Worm (Caenorhabditis elegans): ENCODE data around the gene tra-2.

- TF ChIP-seq T22C8.4 (GFP tag; IDR thresholded peaks at IDR 0.05) (no peak), klf-2 (GFP tag; conservative IDR thresholded peaks at IDR 0.05) (no peak; the same call in 1 of the 2 replicates), flt-1 (GFP tag; IDR thresholded peaks at IDR 0.05) (peak; percentile 68), med-1 (GFP tag; optimal IDR thresholded peaks at IDR 0.05; ENCODE audit: insufficient read depth) (no peak), ref-1 (GFP tag; conservative IDR thresholded peaks at IDR 0.05) (peak; percentile 4; the same call in 1 of the 2 replicates), ztf-23 (GFP tag; IDR thresholded peaks at IDR 0.05) (no peak), cog-1 (tag; optimal IDR thresholded peaks at IDR 0.05) (no peak), tab-1 (GFP tag; IDR thresholded peaks at IDR 0.05) (no peak)
Observed at ce11 chrII:6968191-6968675, 2.8 kb upstream of the tra-2 start.
